Worm (Caenorhabditis elegans) whole organism, L1 larva: ENCODE results near the gene F17E9.3.

Experiments
- C04F5.9 ChIP-seq: sonication (generic microtip); optimal IDR thresholded peaks from 2 replicates; lab custom pipeline; 2016; ENCODE audit warnings: missing genetic modification characterization, missing compliant biosample characterization
- C16A3.4 ChIP-seq: fragments of 150-350 bp; optimal IDR thresholded peaks from 2 replicates; lab custom pipeline; 2014; ENCODE audit warnings: missing biosample characterization, missing genetic modification characterization
- C34B4.2 ChIP-seq: sonication (generic microtip); optimal IDR thresholded peaks from 2 replicates; lab custom pipeline; 2017; ENCODE audit warnings: mild to moderate bottlenecking, missing genetic modification characterization, missing compliant biosample characterization
- F16B12.6 ChIP-seq: fragments of 150-350 bp; optimal IDR thresholded peaks from 2 replicates; lab custom pipeline; 2014; ENCODE audit warnings: missing biosample characterization, missing genetic modification characterization
- Y116A8C.19 ChIP-seq: sonication (generic microtip); optimal IDR thresholded peaks from 2 replicates; lab custom pipeline; 2016; ENCODE audit warnings: missing compliant biosample characterization, missing genetic modification characterization, borderline replicate concordance
- aha-1 ChIP-seq: fragments of 150-350 bp; optimal IDR thresholded peaks from 2 replicates; lab custom pipeline; 2014; ENCODE audit warnings: missing biosample characterization, missing genetic modification characterization
- aly-2 ChIP-seq: fragments of 150-350 bp; optimal IDR thresholded peaks from 2 replicates; lab custom pipeline; 2014; ENCODE audit warnings: missing biosample characterization, missing genetic modification characterization
- ceh-82 ChIP-seq, 3 experiments: fragments of 150-350 bp in 1 of 3; sonication (generic microtip) in 2 of 3; optimal IDR thresholded peaks; 2 replicates each; lab custom pipeline; 2014 to 2017; ENCODE audit warnings: missing biosample characterization in 3 of 3, missing genetic modification characterization in 3 of 3
- ceh-90 ChIP-seq: sonication (generic microtip); optimal IDR thresholded peaks from 2 replicates; lab custom pipeline; 2016; ENCODE audit warnings: missing genetic modification characterization, missing compliant biosample characterization
- ces-1 ChIP-seq: fragments of 150-350 bp; optimal IDR thresholded peaks from 2 replicates; lab custom pipeline; 2014; ENCODE audit warnings: missing biosample characterization, missing genetic modification reagents, missing genetic modification characterization
- egl-13 ChIP-seq: sonication (generic microtip); optimal IDR thresholded peaks from 2 replicates; lab custom pipeline; 2016; ENCODE audit warnings: missing genotype, missing genetic modification reagents, missing genetic modification characterization, missing compliant biosample characterization
- egl-27 ChIP-seq, 2 experiments: fragments of 150-350 bp in 1 of 2; sonication (generic microtip); optimal IDR thresholded peaks; 3 replicates each; lab custom pipeline; 2017 to 2018; ENCODE audit warnings: missing biosample characterization in 2 of 2, missing genetic modification characterization in 2 of 2, missing genetic modification reagents in 2 of 2
- elt-2 ChIP-seq: sonication (generic microtip); optimal IDR thresholded peaks from 2 replicates; lab custom pipeline; 2016; ENCODE audit warnings: missing genetic modification characterization, mild to moderate bottlenecking, inconsistent platforms, missing compliant biosample characterization, missing genetic modification reagents
- elt-3 ChIP-seq, 6 experiments: fragments of 150-350 bp in 1 of 6; sonication (generic microtip); optimal IDR thresholded peaks; 2 replicates each; lab custom pipeline; 2017 to 2018; ENCODE audit warnings: missing biosample characterization in 6 of 6, missing genetic modification characterization in 6 of 6, inconsistent platforms in 1 of 6
- ets-5 ChIP-seq: fragments of 200-800 bp; sonication (Bioruptor generic); IDR thresholded peaks from 2 replicates; pipeline ENCODE4 v1.3.6; 2022; ENCODE audit warnings: missing genetic modification characterization, missing compliant biosample characterization
- fkh-10 ChIP-seq: sonication (generic microtip); optimal IDR thresholded peaks from 2 replicates; lab custom pipeline; 2017; ENCODE audit warnings: missing biosample characterization, missing genetic modification reagents, missing genetic modification characterization
- fkh-4 ChIP-seq: sonication (generic microtip); optimal IDR thresholded peaks from 2 replicates; lab custom pipeline; 2016; ENCODE audit warnings: missing compliant biosample characterization, missing genetic modification characterization, borderline replicate concordance
- fos-1 ChIP-seq: fragments of 150-350 bp; optimal IDR thresholded peaks from 2 replicates; lab custom pipeline; 2014; ENCODE audit warnings: missing biosample characterization, missing genetic modification characterization
- grh-1 ChIP-seq: fragments of 200-800 bp; sonication (Bioruptor generic); IDR thresholded peaks from 2 replicates; pipeline ENCODE4 v1.3.6; 2022; ENCODE audit warnings: missing genetic modification reagents, missing genetic modification characterization, missing compliant biosample characterization
- hlh-17 ChIP-seq: fragments of 200-800 bp; sonication (Bioruptor generic); optimal IDR thresholded peaks from 2 replicates; lab custom pipeline; 2018; ENCODE audit warnings: missing genetic modification characterization, mild to moderate bottlenecking, missing compliant biosample characterization, moderate library complexity, borderline replicate concordance
- hpl-2 ChIP-seq: fragments of 150-350 bp; optimal IDR thresholded peaks from 2 replicates; lab custom pipeline; 2014; ENCODE audit warnings: missing biosample characterization, missing genetic modification reagents, missing genetic modification characterization
- isw-1 ChIP-seq: fragments of 200-800 bp; sonication (Bioruptor generic); IDR thresholded peaks from 2 replicates; pipeline ENCODE4 v1.3.6; 2022; ENCODE audit warnings: missing genetic modification characterization, missing compliant biosample characterization
- jun-1 ChIP-seq: fragments of 150-350 bp; optimal IDR thresholded peaks from 2 replicates; lab custom pipeline; 2014; ENCODE audit warnings: missing biosample characterization, missing genetic modification reagents, missing genetic modification characterization
- lin-14 ChIP-seq: fragments of 200-800 bp; sonication (Bioruptor generic); optimal IDR thresholded peaks from 2 replicates; lab custom pipeline; 2018; ENCODE audit warnings: mild to moderate bottlenecking, missing genetic modification characterization, moderate library complexity, missing compliant biosample characterization
- lin-39 ChIP-seq: fragments of 150-350 bp; optimal IDR thresholded peaks from 2 replicates; lab custom pipeline; 2014; ENCODE audit warnings: missing biosample characterization, missing genetic modification reagents, missing genetic modification characterization
- mab-9 ChIP-seq: fragments of 200-800 bp; sonication (Bioruptor generic); IDR thresholded peaks from 2 replicates; pipeline ENCODE4 v1.3.6; 2022; ENCODE audit warnings: missing genetic modification reagents, missing genetic modification characterization, missing compliant biosample characterization
- mef-2 ChIP-seq: fragments of 150-350 bp; optimal IDR thresholded peaks from 2 replicates; lab custom pipeline; 2014; ENCODE audit warnings: missing biosample characterization, missing genetic modification characterization
- nhr-12 ChIP-seq: sonication (generic microtip); optimal IDR thresholded peaks from 2 replicates; lab custom pipeline; 2017; ENCODE audit warnings: missing biosample characterization, missing genetic modification characterization
- nhr-28 ChIP-seq: fragments of 150-350 bp; optimal IDR thresholded peaks from 2 replicates; lab custom pipeline; 2014; ENCODE audit warnings: missing biosample characterization, missing genetic modification characterization
- nhr-47 ChIP-seq: sonication (generic microtip); optimal IDR thresholded peaks from 2 replicates; lab custom pipeline; 2016; ENCODE audit warnings: mild to moderate bottlenecking, missing genetic modification characterization, moderate library complexity, missing compliant biosample characterization
- nhr-71 ChIP-seq: sonication (generic microtip); optimal IDR thresholded peaks from 2 replicates; lab custom pipeline; 2016; ENCODE audit warnings: mild to moderate bottlenecking, missing genetic modification characterization, moderate library complexity, missing compliant biosample characterization
- nhr-77 ChIP-seq: fragments of 150-350 bp; optimal IDR thresholded peaks from 2 replicates; lab custom pipeline; 2014; ENCODE audit warnings: missing biosample characterization, missing genetic modification characterization
- nhr-84 ChIP-seq: sonication (generic microtip); optimal IDR thresholded peaks from 2 replicates; lab custom pipeline; 2017; ENCODE audit warnings: missing biosample characterization, missing genetic modification characterization
- nhr-85 ChIP-seq: sonication (generic microtip); peaks from one replicate; lab custom pipeline; 2016; ENCODE audit warnings: missing genetic modification characterization, inconsistent platforms, missing compliant biosample characterization
- pqm-1 ChIP-seq: sonication (generic microtip); optimal IDR thresholded peaks from 3 replicates; lab custom pipeline; 2017; ENCODE audit warnings: missing biosample characterization, missing genetic modification characterization
- rnt-1 ChIP-seq: sonication (generic microtip); optimal IDR thresholded peaks from 2 replicates; lab custom pipeline; 2016; ENCODE audit warnings: mild to moderate bottlenecking, missing genetic modification characterization, moderate library complexity, missing compliant biosample characterization
- snpc-4 ChIP-seq: fragments of 150-350 bp; optimal IDR thresholded peaks from 2 replicates; lab custom pipeline; 2014; ENCODE audit warnings: missing biosample characterization, missing genetic modification characterization
- snu-23 ChIP-seq: sonication (generic microtip); optimal IDR thresholded peaks from 2 replicates; lab custom pipeline; 2016; ENCODE audit warnings: missing genetic modification characterization, missing compliant biosample characterization
- sox-4 ChIP-seq: sonication (generic microtip); optimal IDR thresholded peaks from 2 replicates; lab custom pipeline; 2016; ENCODE audit warnings: missing genetic modification characterization, missing compliant biosample characterization
- sptf-1 ChIP-seq: fragments of 150-350 bp; optimal IDR thresholded peaks from 2 replicates; lab custom pipeline; 2014; ENCODE audit warnings: missing biosample characterization, missing genetic modification characterization
- sup-37 ChIP-seq: fragments of 200-800 bp; sonication (Bioruptor generic); optimal IDR thresholded peaks from 2 replicates; lab custom pipeline; 2018; ENCODE audit warnings: mild to moderate bottlenecking, missing genetic modification characterization, missing compliant biosample characterization
- swsn-7 ChIP-seq: sonication (generic microtip); optimal IDR thresholded peaks from 2 replicates; lab custom pipeline; 2016; ENCODE audit warnings: missing genetic modification characterization, missing compliant biosample characterization
- unc-130 ChIP-seq: fragments of 150-350 bp; optimal IDR thresholded peaks from 2 replicates; lab custom pipeline; 2017; ENCODE audit warnings: missing biosample characterization, missing genetic modification characterization, inconsistent platforms
- unc-30 ChIP-seq: sonication (generic microtip); optimal IDR thresholded peaks from 2 replicates; lab custom pipeline; 2017; ENCODE audit warnings: missing biosample characterization, missing genetic modification characterization
- unc-62 ChIP-seq: fragments of 150-350 bp; optimal IDR thresholded peaks from 2 replicates; lab custom pipeline; 2014; ENCODE audit warnings: missing biosample characterization, missing genetic modification reagents, missing genetic modification characterization
- unc-86 ChIP-seq: sonication (generic microtip); optimal IDR thresholded peaks from 2 replicates; lab custom pipeline; 2016; ENCODE audit warnings: missing genetic modification characterization, missing compliant biosample characterization
- zag-1 ChIP-seq: fragments of 150-350 bp; optimal IDR thresholded peaks from 2 replicates; lab custom pipeline; 2014; ENCODE audit warnings: missing biosample characterization, missing genetic modification characterization
- zip-4 ChIP-seq: fragments of 200-800 bp; sonication (Bioruptor generic); optimal IDR thresholded peaks from 2 replicates; lab custom pipeline; 2018; ENCODE audit warnings: mild to moderate bottlenecking, missing genetic modification characterization, moderate library complexity, missing compliant biosample characterization
- ztf-4 ChIP-seq: fragments of 150-350 bp; optimal IDR thresholded peaks from 2 replicates; lab custom pipeline; 2014; ENCODE audit warnings: missing biosample characterization, missing genetic modification characterization

F17E9.3 gene

DNA sequence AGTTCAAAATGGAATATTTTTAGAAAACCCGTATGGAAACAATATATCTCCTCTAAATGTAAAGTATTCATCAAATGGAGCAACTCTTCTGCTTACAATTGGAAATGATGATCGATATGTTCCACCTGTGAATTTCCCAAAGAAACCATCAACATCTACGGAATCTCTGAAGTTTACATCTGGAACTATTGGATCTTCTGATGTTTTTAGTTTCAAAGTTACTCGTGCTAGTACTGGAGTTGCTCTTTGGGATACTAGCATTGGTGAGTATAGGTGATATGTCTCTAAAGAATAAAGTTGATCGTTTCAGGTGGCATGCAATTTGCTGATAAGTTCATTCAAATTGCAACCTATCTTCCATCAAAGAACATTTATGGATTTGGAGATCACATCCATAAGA lies 13.2 kb downstream of the F17E9.3 start (continued):
- no peak for TF ChIP-seq ztf-4

DNA sequence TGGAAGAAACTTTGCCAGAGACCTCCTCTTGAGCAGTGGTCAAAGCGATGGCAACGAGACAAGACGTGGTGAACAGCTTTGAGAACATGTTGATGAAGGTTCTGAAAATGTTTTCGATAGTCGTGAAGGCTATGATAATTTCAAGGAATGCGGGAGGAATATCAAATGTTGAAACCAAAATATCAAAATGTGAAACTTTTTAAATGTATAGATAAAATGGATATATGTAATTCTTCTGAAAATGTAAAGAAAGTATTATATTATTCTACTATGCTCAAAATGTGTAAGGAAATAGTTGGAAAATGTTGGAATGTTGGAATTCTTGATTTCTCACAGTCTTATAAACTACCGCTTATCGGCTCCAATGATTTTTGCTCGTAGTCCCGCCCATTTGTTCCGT lies 14.5 kb downstream of the F17E9.3 start, which contains the start of gene D2096.6:
Gene D2096.6, minus strand, starts transcription at position 101 of the 400 bp plus-strand sequence.
- TF ChIP-seq snu-23 (no peak), nhr-84 (tag; lab: Kevin White, UChicago) (no peak), rnt-1 (tag; lab: Kevin White, UChicago) (no peak), pqm-1 (tag; lab: Kevin White, UChicago) (no peak), sptf-1 (tag; lab: Kevin White, UChicago) (no peak), nhr-12 (no peak), sup-37 (no peak), F16B12.6 (tag; lab: Kevin White, UChicago) (no peak), ceh-82 (tag; optimal IDR thresholded peaks at IDR 0.05; lab: Kevin White, UChicago) (no peak), aly-2 (tag; lab: Kevin White, UChicago) (no peak), lin-14 (GFP tag; lab: Kevin White, UChicago) (no peak), hpl-2 (GFP tag; lab: Kevin White, UChicago) (no peak), fkh-10 (no peak)

- peak; percentile 62 for TF ChIP-seq unc-130
- peak; percentile 87 for TF ChIP-seq C16A3.4 (tag; lab: Kevin White, UChicago)
- TF ChIP-seq pqm-1 (tag; lab: Kevin White, UChicago) = no peak
- TF ChIP-seq egl-27 (tag; optimal IDR thresholded peaks at IDR 0.05; lab: Kevin White, UChicago) = peak in 1 of 2 experiments; percentile 2
- TF ChIP-seq aha-1 (tag; lab: Kevin White, UChicago) = no peak
- peak; percentile 79 for TF ChIP-seq aly-2 (tag; lab: Kevin White, UChicago)
- TF ChIP-seq elt-3 (tag; optimal IDR thresholded peaks at IDR 0.05; lab: Kevin White, UChicago) = peak in 2 of 6 experiments; percentile 52 to 55
- peak; percentile 44 for TF ChIP-seq zip-4 (GFP tag; lab: Kevin White, UChicago)
- peak; percentile 81 for TF ChIP-seq nhr-85 (tag; lab: Kevin White, UChicago)
- peak; percentile 85 for TF ChIP-seq nhr-47 (tag; lab: Kevin White, UChicago)
- TF ChIP-seq ets-5 (GFP tag; lab: Robert Waterston, UW) = no peak
- peak; percentile 50 for TF ChIP-seq elt-2 (tag; lab: Kevin White, UChicago)
- TF ChIP-seq nhr-77 (tag; lab: Kevin White, UChicago) = peak; percentile 83
- peak; percentile 91 for TF ChIP-seq nhr-71 (tag; lab: Kevin White, UChicago)
- 0 out of 2 replicates have a peak, but pooled peaks have one; percentile 11 for TF ChIP-seq grh-1 (GFP tag; lab: Robert Waterston, UW)
- peak; percentile 55 for TF ChIP-seq egl-13 (tag; lab: Kevin White, UChicago)
- TF ChIP-seq isw-1 (GFP tag; lab: Robert Waterston, UW) = peak; percentile 48
- TF ChIP-seq snpc-4 = peak; percentile 51
- no peak for TF ChIP-seq zag-1 (tag; lab: Kevin White, UChicago)
- TF ChIP-seq hlh-17 (GFP tag; lab: Kevin White, UChicago) = no peak
- TF ChIP-seq Y116A8C.19 (tag; lab: Kevin White, UChicago) = no peak
- TF ChIP-seq unc-86 = peak; percentile 25
- no peak for TF ChIP-seq nhr-28 (tag; lab: Kevin White, UChicago)
- TF ChIP-seq rnt-1 (tag; lab: Kevin White, UChicago) = peak; percentile 82
- TF ChIP-seq mab-9 (GFP tag; lab: Robert Waterston, UW) = peak; percentile 73
- no peak for TF ChIP-seq fkh-4
- no peak for TF ChIP-seq ceh-90 (tag; lab: Kevin White, UChicago)
- peak; percentile 44 for TF ChIP-seq fos-1 (tag; lab: Kevin White, UChicago)
- TF ChIP-seq lin-39 = no peak
- TF ChIP-seq swsn-7 (tag; lab: Kevin White, UChicago) = peak; percentile 88
- peak; percentile 19 for TF ChIP-seq jun-1 (tag; lab: Kevin White, UChicago)
- TF ChIP-seq C34B4.2 = no peak
- TF ChIP-seq sox-4 (tag; lab: Kevin White, UChicago) = peak; percentile 50
- peak; percentile 20 for TF ChIP-seq F16B12.6 (tag; lab: Kevin White, UChicago)
- no peak for TF ChIP-seq unc-30 (tag; lab: Kevin White, UChicago)
- no peak for TF ChIP-seq ces-1
- peak; percentile 6 for TF ChIP-seq C04F5.9 (tag; lab: Kevin White, UChicago)
- TF ChIP-seq unc-62 (GFP tag; lab: Kevin White, UChicago) = no peak
- TF ChIP-seq ztf-4 = peak; percentile 53
- TF ChIP-seq mef-2 (tag; lab: Kevin White, UChicago) = no peak
- TF ChIP-seq hpl-2 (GFP tag; lab: Kevin White, UChicago) = peak; percentile 76
- TF ChIP-seq sptf-1 (tag; lab: Kevin White, UChicago) = no peak
These were observed 20.7 kb downstream of the F17E9.3 start for ce11 chrIV:8375381-8375780.
